Worm (Caenorhabditis elegans) whole organism, young adult: ENCODE measurements around the gene F35H10.5.

Source experiments
- F33H1.4 ChIP-seq: fragments of 200-800 bp; sonication (Bioruptor generic); IDR thresholded peaks from 2 replicates; pipeline ENCODE4 v1.3.6; 2022; ENCODE audit warnings: missing genetic modification reagents, missing genetic modification characterization, missing compliant biosample characterization
- Y53G8AR.9 ChIP-seq: fragments of 200-800 bp; sonication (Bioruptor generic); conservative IDR thresholded peaks from 2 replicates; pipeline ENCODE4 v1.3.6; 2022; ENCODE audit warnings: missing genetic modification reagents, missing genetic modification characterization, missing compliant biosample characterization
- Y79H2A.3 ChIP-seq: fragments of 200-800 bp; sonication (Bioruptor generic); conservative IDR thresholded peaks from 2 replicates; pipeline ENCODE4 v1.3.6; 2022; ENCODE audit warnings: missing genetic modification reagents, missing genetic modification characterization, missing compliant biosample characterization
- Y95B8A.8 ChIP-seq: fragments of 200-800 bp; sonication (Bioruptor generic); IDR thresholded peaks from 2 replicates; pipeline ENCODE4 v1.3.6; 2022; ENCODE audit warnings: missing genetic modification reagents, missing genetic modification characterization, missing compliant biosample characterization
- ZK185.1 ChIP-seq: sonication (generic microtip); optimal IDR thresholded peaks from 2 replicates; lab custom pipeline; 2016; ENCODE audit warnings: mild to moderate bottlenecking, missing genetic modification characterization, missing compliant biosample characterization; ENCODE audit not compliant: poor library complexity, severe bottlenecking
- ama-1 ChIP-seq, 3 experiments: fragments of 150-350 bp in 1 of 3; sonication (generic microtip) in 2 of 3; optimal IDR thresholded peaks; 2 replicates each; lab custom pipeline; 2014 to 2018; ENCODE audit warnings: missing biosample characterization in 2 of 3, missing genetic modification characterization in 2 of 3, missing genetic modification reagents in 2 of 3
- bed-2 ChIP-seq: fragments of 200-800 bp; sonication (Bioruptor generic); IDR thresholded peaks from 2 replicates; pipeline ENCODE4 v1.3.6; 2022; ENCODE audit warnings: missing genetic modification reagents, missing genetic modification characterization, missing compliant biosample characterization
- cebp-2 ChIP-seq: fragments of 200-800 bp; sonication (Bioruptor generic); IDR thresholded peaks from 2 replicates; pipeline ENCODE4 v1.3.6; 2022; ENCODE audit warnings: missing genetic modification characterization, missing compliant biosample characterization
- ceh-91 ChIP-seq: fragments of 200-800 bp; sonication (Bioruptor generic); IDR thresholded peaks from 2 replicates; pipeline ENCODE4 v1.3.6; 2022; ENCODE audit warnings: missing genetic modification reagents, missing genetic modification characterization, missing compliant biosample characterization
- dpff-1 ChIP-seq: sonication (generic microtip); optimal IDR thresholded peaks from 2 replicates; lab custom pipeline; 2017; ENCODE audit warnings: mild to moderate bottlenecking, missing genetic modification characterization, missing compliant biosample characterization
- sea-2 ChIP-seq: fragments of 200-800 bp; sonication (Bioruptor generic); IDR thresholded peaks from 2 replicates; pipeline ENCODE4 v1.3.6; 2022; ENCODE audit warnings: missing genetic modification characterization, missing compliant biosample characterization
- unc-130 ChIP-seq: sonication (generic microtip); optimal IDR thresholded peaks from 2 replicates; lab custom pipeline; 2016; ENCODE audit warnings: missing genetic modification reagents, missing genetic modification characterization, missing compliant biosample characterization
- unc-62 ChIP-seq: fragments of 150-350 bp; optimal IDR thresholded peaks from 2 replicates; lab custom pipeline; 2014; ENCODE audit warnings: missing biosample characterization, missing genetic modification reagents, missing genetic modification characterization

ce11 chrIV:8294650-8295049, 5.9 kb upstream of the F35H10.5 start, which contains the start of gene tbce-1:
- TF ChIP-seq Y95B8A.8 (GFP tag; lab: Robert Waterston, UW), result no peak
- no peak for TF ChIP-seq dpff-1 (tag; lab: Kevin White, UChicago)
- TF ChIP-seq ama-1 (optimal IDR thresholded peaks at IDR 0.05; lab: Kevin White, UChicago), result no peak
- no peak for TF ChIP-seq ama-1 (GFP tag; optimal IDR thresholded peaks at IDR 0.05; lab: Kevin White, UChicago)
- no peak for TF ChIP-seq unc-62 (GFP tag; lab: Kevin White, UChicago)
- no peak for TF ChIP-seq Y79H2A.3
- no peak for TF ChIP-seq sea-2 (GFP tag; lab: Robert Waterston, UW)
- no peak for TF ChIP-seq ZK185.1 (tag; lab: Kevin White, UChicago)
- no peak for TF ChIP-seq bed-2 (GFP tag; lab: Robert Waterston, UW)
- no peak for TF ChIP-seq ceh-91 (GFP tag; lab: Robert Waterston, UW)
- no peak for TF ChIP-seq Y53G8AR.9
- no peak for TF ChIP-seq cebp-2 (GFP tag; lab: Robert Waterston, UW)
- TF ChIP-seq unc-130, result no peak
- no peak for TF ChIP-seq F33H1.4 (GFP tag; lab: Robert Waterston, UW)
